Worm (Caenorhabditis elegans): ENCODE measurements around the gene Y32B12C.1.

The Y32B12C.1 gene

DNA sequence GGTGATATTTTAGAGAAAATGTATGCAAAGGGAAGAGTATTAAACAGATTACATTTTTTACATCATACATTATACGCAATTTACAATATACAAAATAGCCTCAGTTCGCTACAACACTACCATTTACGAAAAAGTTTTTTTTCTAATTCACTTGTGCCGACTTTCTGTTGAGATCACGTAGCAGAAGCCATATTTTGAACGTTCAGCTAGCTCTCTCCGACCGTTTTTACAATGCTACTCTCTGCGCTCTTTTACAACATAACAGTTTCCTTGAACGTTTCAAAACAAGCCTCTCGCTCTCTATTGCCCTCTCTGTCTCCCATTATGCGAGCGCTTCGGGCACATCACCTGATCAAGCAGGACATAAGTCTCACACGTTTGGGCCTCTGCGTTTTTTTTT, 3.3 kb upstream of the Y32B12C.1 start, which contains the start of gene T03E6.8:
TSS of gene T03E6.8 (minus strand) at position 101 of the 400 bp plus-strand sequence.
- no peak for TF ChIP-seq ceh-43 (GFP tag; optimal IDR thresholded peaks at IDR 0.05)
- TF ChIP-seq sptf-1 (tag; optimal IDR thresholded peaks at IDR 0.05), result no peak
- no peak for TF ChIP-seq elt-3 (tag; optimal IDR thresholded peaks at IDR 0.05)
- no peak for TF ChIP-seq mab-5 (tag; optimal IDR thresholded peaks at IDR 0.05)
- TF ChIP-seq nhr-28 (tag; optimal IDR thresholded peaks at IDR 0.05), result no peak
- no peak for TF ChIP-seq unc-120 (tag; optimal IDR thresholded peaks at IDR 0.05; ENCODE audit: poor library complexity, severe bottlenecking)
- TF ChIP-seq zip-8 (tag; optimal IDR thresholded peaks at IDR 0.05), result no peak
- no peak for TF ChIP-seq unc-62 (GFP tag; optimal IDR thresholded peaks at IDR 0.05)
- no peak for TF ChIP-seq snpc-4 (tag; optimal IDR thresholded peaks at IDR 0.05)
- TF ChIP-seq lsy-2 (tag; optimal IDR thresholded peaks at IDR 0.05), result no peak
- no peak for TF ChIP-seq ceh-83 (GFP tag; optimal IDR thresholded peaks at IDR 0.05)
- no peak for TF ChIP-seq ceh-39 (tag; optimal IDR thresholded peaks at IDR 0.05)
- no peak for TF ChIP-seq mls-2 (tag; optimal IDR thresholded peaks at IDR 0.05)
- TF ChIP-seq nhr-76 (tag; optimal IDR thresholded peaks at IDR 0.05), result no peak
- TF ChIP-seq drap-1 (GFP tag; optimal IDR thresholded peaks at IDR 0.05), result no peak
- no peak for TF ChIP-seq sem-2 (GFP tag; optimal IDR thresholded peaks at IDR 0.05)
- no peak for TF ChIP-seq ces-1 (GFP tag; optimal IDR thresholded peaks at IDR 0.05)
- no peak for TF ChIP-seq nhr-12 (tag; optimal IDR thresholded peaks at IDR 0.05)
- no peak for TF ChIP-seq elt-1 (tag; optimal IDR thresholded peaks at IDR 0.05; ENCODE audit: borderline replicate concordance, insufficient read depth)
- no peak for TF ChIP-seq hlh-1 (tag; optimal IDR thresholded peaks at IDR 0.05)

DNA sequence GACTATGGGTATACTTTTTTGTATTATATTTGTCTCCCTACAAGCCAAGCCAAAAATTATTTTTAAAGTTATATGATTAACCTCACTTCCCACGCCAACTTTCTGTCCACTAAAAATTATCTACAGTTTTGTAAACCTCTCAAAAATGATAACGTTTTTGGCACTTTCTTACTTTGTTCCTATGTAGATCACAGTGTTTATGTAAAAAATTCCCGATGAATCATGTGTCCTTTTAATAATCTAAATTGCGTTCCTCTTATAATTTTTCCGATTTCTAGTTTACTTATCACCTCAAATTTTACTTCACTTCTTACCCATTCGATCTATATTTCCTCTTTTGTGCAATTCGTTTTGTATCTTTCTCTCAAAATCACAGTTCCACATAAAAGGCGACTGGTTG, 2.1 kb upstream of the Y32B12C.1 start:
- no peak for TF ChIP-seq lin-32 (GFP tag; optimal IDR thresholded peaks at IDR 0.05)
- TF ChIP-seq bed-3 (GFP tag; optimal IDR thresholded peaks at IDR 0.05), result no peak
- TF ChIP-seq pha-4 (tag; optimal IDR thresholded peaks at IDR 0.05), result no peak
- TF ChIP-seq nhr-76 (tag; optimal IDR thresholded peaks at IDR 0.05), result no peak
- TF ChIP-seq M03D4.4 (tag; optimal IDR thresholded peaks at IDR 0.05), result no peak
- no peak for TF ChIP-seq elt-1 (tag; optimal IDR thresholded peaks at IDR 0.05; ENCODE audit: borderline replicate concordance, insufficient read depth)
- TF ChIP-seq mep-1 (tag; optimal IDR thresholded peaks at IDR 0.05), result no peak
- no peak for TF ChIP-seq ceh-83 (GFP tag; optimal IDR thresholded peaks at IDR 0.05)
- TF ChIP-seq sptf-1 (tag; optimal IDR thresholded peaks at IDR 0.05), result no peak
- no peak for TF ChIP-seq nhr-2 (tag; optimal IDR thresholded peaks at IDR 0.05)
- no peak for TF ChIP-seq unc-62 (GFP tag; optimal IDR thresholded peaks at IDR 0.05)
- TF ChIP-seq nhr-237 (tag; optimal IDR thresholded peaks at IDR 0.05), result no peak
- no peak for TF ChIP-seq drap-1 (GFP tag; optimal IDR thresholded peaks at IDR 0.05)
- TF ChIP-seq hlh-1 (tag; optimal IDR thresholded peaks at IDR 0.05), result no peak
- no peak for TF ChIP-seq ceh-43 (GFP tag; optimal IDR thresholded peaks at IDR 0.05)
- no peak for TF ChIP-seq ham-2 (GFP tag; optimal IDR thresholded peaks at IDR 0.05)
- no peak for TF ChIP-seq elt-3 (tag; optimal IDR thresholded peaks at IDR 0.05)
- TF ChIP-seq ztf-11 (tag; optimal IDR thresholded peaks at IDR 0.05), result no peak
- no peak for TF ChIP-seq unc-39 (tag; optimal IDR thresholded peaks at IDR 0.05)
- TF ChIP-seq tbx-8 (GFP tag; optimal IDR thresholded peaks at IDR 0.05), result no peak

DNA sequence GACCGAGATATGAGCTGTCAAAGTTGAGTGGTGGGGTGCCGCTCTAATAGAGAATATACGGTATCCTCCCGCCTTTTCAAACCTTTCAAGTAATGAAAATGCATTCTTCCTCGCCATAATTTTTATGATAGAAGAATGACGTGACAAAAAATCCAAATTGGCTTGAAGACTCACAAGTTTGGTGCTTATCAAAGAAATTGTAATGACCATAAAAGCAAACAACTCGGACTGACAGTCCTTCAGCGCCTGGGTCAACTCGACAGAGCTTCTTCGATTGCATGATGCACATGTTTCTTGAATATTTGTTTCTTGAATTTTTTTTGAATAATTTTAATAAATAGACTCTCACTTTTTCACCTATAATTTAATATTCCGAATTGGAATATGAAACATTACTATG, 950 bp upstream of the Y32B12C.1 start:
- TF ChIP-seq ceh-39 (tag; optimal IDR thresholded peaks at IDR 0.05), result no peak
- no peak for TF ChIP-seq nhr-76 (tag; optimal IDR thresholded peaks at IDR 0.05)
- TF ChIP-seq nhr-28 (tag; optimal IDR thresholded peaks at IDR 0.05), result no peak
- TF ChIP-seq flh-1 (GFP tag; optimal IDR thresholded peaks at IDR 0.05), result no peak
- TF ChIP-seq unc-39 (tag; optimal IDR thresholded peaks at IDR 0.05), result no peak
- TF ChIP-seq elt-3 (tag; optimal IDR thresholded peaks at IDR 0.05), result no peak
- no peak for TF ChIP-seq unc-62 (GFP tag; optimal IDR thresholded peaks at IDR 0.05)
- TF ChIP-seq nhr-237 (tag; optimal IDR thresholded peaks at IDR 0.05), result no peak
- no peak for TF ChIP-seq lin-13 (tag; optimal IDR thresholded peaks at IDR 0.05)
- TF ChIP-seq nhr-12 (tag; optimal IDR thresholded peaks at IDR 0.05), result no peak
- no peak for TF ChIP-seq cnd-1 (tag; optimal IDR thresholded peaks at IDR 0.05)
- no peak for TF ChIP-seq pha-4 (tag; optimal IDR thresholded peaks at IDR 0.05)
- no peak for TF ChIP-seq bed-3 (GFP tag; optimal IDR thresholded peaks at IDR 0.05)
- no peak for TF ChIP-seq ham-2 (GFP tag; optimal IDR thresholded peaks at IDR 0.05)
- TF ChIP-seq tbx-8 (GFP tag; optimal IDR thresholded peaks at IDR 0.05), result no peak
- TF ChIP-seq sptf-1 (tag; optimal IDR thresholded peaks at IDR 0.05), result no peak
- no peak for TF ChIP-seq nhr-2 (tag; optimal IDR thresholded peaks at IDR 0.05)
- no peak for TF ChIP-seq mab-5 (tag; optimal IDR thresholded peaks at IDR 0.05)
- no peak for TF ChIP-seq elt-1 (tag; optimal IDR thresholded peaks at IDR 0.05; ENCODE audit: borderline replicate concordance, insufficient read depth)
- TF ChIP-seq blmp-1 (tag; optimal IDR thresholded peaks at IDR 0.05), result no peak
